Worm (Caenorhabditis elegans) whole organism, L4 larva: ENCODE results near the gene math-6.
A peak's percentile ranks its signal among the peaks of the same experiment; 100 is the strongest.

Experiments
- D1046.2 ChIP-seq: fragments of 200-800 bp; sonication (Bioruptor generic); IDR thresholded peaks from 2 replicates; pipeline ENCODE4 v1.3.6; 2022; ENCODE audit warnings: missing genetic modification characterization, missing compliant biosample characterization
- F37D6.2 ChIP-seq: sonication (generic microtip); optimal IDR thresholded peaks from 2 replicates; lab custom pipeline; 2016; ENCODE audit warnings: mild to moderate bottlenecking, missing genetic modification characterization, missing compliant biosample characterization
- F49E8.2 ChIP-seq: sonication (generic microtip); optimal IDR thresholded peaks from 2 replicates; lab custom pipeline; 2016; ENCODE audit warnings: missing compliant biosample characterization, mild to moderate bottlenecking, missing genetic modification characterization, borderline replicate concordance
- R02D3.7 ChIP-seq: fragments of 150-350 bp; sonication (generic microtip); optimal IDR thresholded peaks from 3 replicates; lab custom pipeline; 2014; ENCODE audit warnings: missing biosample characterization, missing genetic modification characterization
- Y105C5A.15 ChIP-seq: fragments of 200-800 bp; sonication (Bioruptor generic); IDR thresholded peaks from 2 replicates; pipeline ENCODE4 v1.3.6; 2022; ENCODE audit warnings: missing genetic modification characterization, missing compliant biosample characterization
- ZK546.5 ChIP-seq, 2 experiments: sonication (generic microtip); optimal IDR thresholded peaks; 2 replicates each; lab custom pipeline; 2017; ENCODE audit warnings: missing biosample characterization in 2 of 2, missing genetic modification characterization in 2 of 2
- aly-2 ChIP-seq: sonication (generic microtip); optimal IDR thresholded peaks from 2 replicates; lab custom pipeline; 2018; ENCODE audit warnings: missing biosample characterization, missing genetic modification characterization
- ama-1 ChIP-seq: fragments of 150-350 bp; optimal IDR thresholded peaks from 2 replicates; lab custom pipeline; 2014; ENCODE audit warnings: inconsistent platforms, mixed read lengths
- arid-1 ChIP-seq: fragments of 200-800 bp; sonication (Bioruptor generic); conservative IDR thresholded peaks from 2 replicates; pipeline ENCODE4 v1.3.6; 2022; ENCODE audit warnings: missing genetic modification reagents, missing genetic modification characterization, missing compliant biosample characterization
- ceh-20 ChIP-seq: fragments of 200-800 bp; sonication (Bioruptor generic); IDR thresholded peaks from 2 replicates; pipeline ENCODE4 v1.3.6; 2022; ENCODE audit warnings: missing genetic modification reagents, missing genetic modification characterization, missing compliant biosample characterization
- ceh-28 ChIP-seq: fragments of 150-350 bp; optimal IDR thresholded peaks from 2 replicates; lab custom pipeline; 2014; ENCODE audit warnings: missing biosample characterization, missing genetic modification reagents, missing genetic modification characterization
- ceh-32 ChIP-seq: sonication (generic microtip); optimal IDR thresholded peaks from 2 replicates; lab custom pipeline; 2016; ENCODE audit warnings: mild to moderate bottlenecking, missing genetic modification characterization, missing compliant biosample characterization; ENCODE audit not compliant: poor library complexity
- ceh-44 ChIP-seq: fragments of 200-800 bp; sonication (Bioruptor generic); IDR thresholded peaks from 2 replicates; pipeline ENCODE4 v1.3.6; 2022; ENCODE audit warnings: missing genetic modification reagents, missing genetic modification characterization, missing compliant biosample characterization
- dmd-6 ChIP-seq: fragments of 200-800 bp; sonication (Bioruptor generic); IDR thresholded peaks from 2 replicates; pipeline ENCODE4 v1.3.6; 2022; ENCODE audit warnings: missing genetic modification reagents, missing genetic modification characterization, missing compliant biosample characterization
- dmd-9 ChIP-seq: fragments of 200-800 bp; sonication (Bioruptor generic); IDR thresholded peaks from 2 replicates; pipeline ENCODE4 v1.3.6; 2022; ENCODE audit warnings: missing genetic modification reagents, missing genetic modification characterization, missing compliant biosample characterization
- dpl-1 ChIP-seq: fragments of 150-350 bp; optimal IDR thresholded peaks from 2 replicates; lab custom pipeline; 2014; ENCODE audit warnings: missing biosample characterization, missing genetic modification reagents, missing genetic modification characterization
- fkh-10 ChIP-seq: fragments of 150-350 bp; optimal IDR thresholded peaks from 2 replicates; lab custom pipeline; 2014; ENCODE audit warnings: missing biosample characterization, missing genetic modification reagents, missing genetic modification characterization
- hlh-11 ChIP-seq: fragments of 200-800 bp; sonication (Bioruptor generic); optimal IDR thresholded peaks from 2 replicates; lab custom pipeline; 2018; ENCODE audit warnings: mild to moderate bottlenecking, missing genetic modification characterization, missing compliant biosample characterization
- hlh-30 ChIP-seq: sonication (generic microtip); optimal IDR thresholded peaks from 2 replicates; lab custom pipeline; 2017; ENCODE audit warnings: antibody characterized with exemption, mild to moderate bottlenecking, missing genetic modification characterization, missing compliant biosample characterization; ENCODE audit not compliant: insufficient read depth
- lin-13 ChIP-seq: fragments of 150-350 bp; optimal IDR thresholded peaks from 2 replicates; lab custom pipeline; 2014; ENCODE audit warnings: missing biosample characterization, missing genetic modification reagents, missing genetic modification characterization
- lin-29 ChIP-seq: fragments of 200-800 bp; sonication (Bioruptor generic); IDR thresholded peaks from 2 replicates; pipeline ENCODE4 v1.3.6; 2022; ENCODE audit warnings: missing genetic modification reagents, missing genetic modification characterization, missing compliant biosample characterization
- lin-38 ChIP-seq: fragments of 200-800 bp; sonication (Bioruptor generic); IDR thresholded peaks from 2 replicates; pipeline ENCODE4 v1.3.6; 2022; ENCODE audit warnings: missing genetic modification reagents, missing genetic modification characterization, missing compliant biosample characterization
- lin-39 ChIP-seq: fragments of 150-350 bp; optimal IDR thresholded peaks from 2 replicates; lab custom pipeline; 2014; ENCODE audit warnings: missing biosample characterization, missing genetic modification reagents, missing genetic modification characterization
- lsy-2 ChIP-seq, 2 experiments: fragments of 150-350 bp in 1 of 2; sonication (generic microtip) in 1 of 2; optimal IDR thresholded peaks; 2 replicates each; lab custom pipeline; 2014 to 2017; ENCODE audit warnings: missing biosample characterization in 2 of 2, missing genetic modification characterization in 2 of 2
- madf-5 ChIP-seq, 2 experiments: fragments of 200-800 bp; sonication (Bioruptor generic); IDR thresholded peaks; 2 replicates each; pipeline ENCODE4 v1.3.6; 2022; ENCODE audit warnings: missing compliant biosample characterization in 2 of 2, missing genetic modification characterization in 2 of 2
- mdl-1 ChIP-seq, 2 experiments: fragments of 150-350 bp in 1 of 2; sonication (generic microtip) in 1 of 2; optimal IDR thresholded peaks; 2 replicates each; lab custom pipeline; 2014 to 2017; ENCODE audit warnings: missing biosample characterization in 2 of 2, missing genetic modification characterization in 2 of 2
- mep-1 ChIP-seq: fragments of 150-350 bp; sonication (generic microtip); optimal IDR thresholded peaks from 3 replicates; lab custom pipeline; 2014; ENCODE audit warnings: missing biosample characterization, missing genetic modification characterization
- mes-2 ChIP-seq: sonication (generic microtip); optimal IDR thresholded peaks from 2 replicates; lab custom pipeline; 2016; ENCODE audit warnings: missing genotype, mild to moderate bottlenecking, missing genetic modification characterization, missing compliant biosample characterization; ENCODE audit not compliant: poor library complexity, severe bottlenecking
- mxl-2 ChIP-seq: fragments of 200-800 bp; sonication (Bioruptor generic); conservative IDR thresholded peaks from 2 replicates; pipeline ENCODE4 v1.3.6; 2022; ENCODE audit warnings: missing genetic modification reagents, missing genetic modification characterization, missing compliant biosample characterization
- nhr-10 ChIP-seq: fragments of 150-350 bp; optimal IDR thresholded peaks from 2 replicates; lab custom pipeline; 2014; ENCODE audit warnings: missing biosample characterization, missing genetic modification characterization
- nhr-11 ChIP-seq: fragments of 150-350 bp; optimal IDR thresholded peaks from 2 replicates; lab custom pipeline; 2014; ENCODE audit warnings: missing biosample characterization, missing genetic modification characterization
- nhr-111 ChIP-seq: fragments of 200-800 bp; sonication (Bioruptor generic); optimal IDR thresholded peaks from 2 replicates; lab custom pipeline; 2018; ENCODE audit warnings: mild to moderate bottlenecking, missing genetic modification characterization, missing compliant biosample characterization
- nhr-28 ChIP-seq: fragments of 150-350 bp; optimal IDR thresholded peaks from 2 replicates; lab custom pipeline; 2014; ENCODE audit warnings: missing biosample characterization, missing genetic modification characterization
- nhr-41 ChIP-seq: fragments of 200-800 bp; sonication (Bioruptor generic); IDR thresholded peaks from 2 replicates; pipeline ENCODE4 v1.3.6; 2022; ENCODE audit warnings: missing genetic modification reagents, missing genetic modification characterization, missing compliant biosample characterization
- nhr-48 ChIP-seq: sonication (generic microtip); optimal IDR thresholded peaks from 2 replicates; lab custom pipeline; 2016; ENCODE audit warnings: mild to moderate bottlenecking, missing genetic modification characterization, missing compliant biosample characterization
- pha-4 ChIP-seq, 2 experiments: fragments of 150-350 bp in 1 of 2; fragments of 200-800 bp in 1 of 2; sonication (Bioruptor generic) in 1 of 2; IDR thresholded peaks in 1 of 2; optimal IDR thresholded peaks in 1 of 2; 2 replicates each; pipeline versions ENCODE4 v1.3.6 to Lab custom; 2014 to 2022; ENCODE audit warnings: missing genetic modification characterization in 2 of 2, missing genetic modification reagents in 2 of 2, missing biosample characterization in 1 of 2, missing compliant biosample characterization in 1 of 2
- php-3 ChIP-seq: fragments of 200-800 bp; sonication (Bioruptor generic); IDR thresholded peaks from 2 replicates; pipeline ENCODE4 v1.3.6; 2022; ENCODE audit warnings: missing genetic modification reagents, missing genetic modification characterization, missing compliant biosample characterization
- pqm-1 ChIP-seq: sonication (generic microtip); optimal IDR thresholded peaks from 2 replicates; lab custom pipeline; 2017; ENCODE audit warnings: missing biosample characterization, missing genetic modification characterization
- set-16 ChIP-seq: fragments of 200-800 bp; sonication (Bioruptor generic); IDR thresholded peaks from 2 replicates; pipeline ENCODE4 v1.3.6; 2022; ENCODE audit warnings: missing genetic modification reagents, missing genetic modification characterization, missing compliant biosample characterization
- skn-1 ChIP-seq: fragments of 150-350 bp; optimal IDR thresholded peaks from 2 replicates; lab custom pipeline; 2014; ENCODE audit warnings: missing biosample characterization, missing genetic modification characterization
- snpc-1.2 ChIP-seq: fragments of 200-800 bp; sonication (Bioruptor generic); IDR thresholded peaks from 2 replicates; pipeline ENCODE4 v1.3.6; 2022; ENCODE audit warnings: missing genetic modification reagents, missing genetic modification characterization, missing compliant biosample characterization
- spr-3 ChIP-seq: fragments of 200-800 bp; sonication (Bioruptor generic); optimal IDR thresholded peaks from 2 replicates; lab custom pipeline; 2018; ENCODE audit warnings: mild to moderate bottlenecking, missing genetic modification characterization, missing compliant biosample characterization
- zag-1 ChIP-seq: fragments of 150-350 bp; optimal IDR thresholded peaks from 2 replicates; lab custom pipeline; 2014; ENCODE audit warnings: missing biosample characterization, missing genetic modification characterization
- zip-11 ChIP-seq: fragments of 200-800 bp; sonication (Bioruptor generic); IDR thresholded peaks from 2 replicates; pipeline ENCODE4 v1.3.6; 2022; ENCODE audit warnings: missing genetic modification characterization, missing compliant biosample characterization
- ztf-11 ChIP-seq: fragments of 150-350 bp; optimal IDR thresholded peaks from 2 replicates; lab custom pipeline; 2014; ENCODE audit warnings: missing biosample characterization, missing genetic modification characterization

The math-6 gene

DNA sequence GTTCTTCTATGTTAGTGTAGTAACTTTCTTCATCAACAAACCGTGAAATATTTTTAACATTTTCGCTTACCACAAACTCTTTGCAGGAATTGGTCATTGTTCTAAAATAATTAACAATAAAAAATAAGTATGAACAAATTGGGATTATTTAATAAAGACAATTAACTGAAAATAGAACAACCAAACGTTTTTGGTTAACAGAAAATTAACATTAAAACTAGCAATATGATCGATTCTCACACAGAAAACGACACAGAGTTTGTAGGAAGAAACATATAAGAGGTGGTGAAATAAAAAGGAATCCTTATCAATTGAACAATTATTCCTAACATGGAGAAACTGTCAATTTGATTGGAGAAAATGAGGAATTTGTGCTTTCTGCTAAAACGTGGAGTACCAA is 5.9 kb downstream of the math-6 start, which contains the start of gene math-16 (continued):
- TF ChIP-seq lin-39: no peak
- no peak for TF ChIP-seq ama-1 (lab: Kevin White, UChicago)

DNA sequence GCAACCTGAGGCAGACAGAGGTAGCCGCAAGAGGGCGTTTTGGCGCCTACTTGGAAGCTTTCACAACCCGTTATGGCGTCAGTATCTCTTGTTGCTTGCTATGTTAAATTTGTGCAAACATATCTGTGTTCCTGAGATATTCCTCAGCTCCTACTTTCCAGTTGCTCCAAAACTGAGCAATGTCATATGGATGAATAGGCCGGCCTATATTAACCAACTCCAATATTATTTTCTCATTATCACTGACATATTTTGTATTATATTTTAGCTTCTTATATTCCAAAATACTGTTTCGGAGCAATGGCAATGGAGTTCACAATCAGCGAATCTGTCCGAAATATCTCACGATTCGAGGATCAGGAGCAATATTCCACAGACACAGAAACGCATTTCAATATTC is 8.9 kb downstream of the math-6 start, which contains the start of gene math-13:
Gene math-13, plus strand, starts transcription at position 301 of the 400 bp plus-strand sequence.
- no peak for TF ChIP-seq ceh-44 (GFP tag; lab: Robert Waterston, UW)
- no peak for TF ChIP-seq mes-2
- no peak for TF ChIP-seq php-3 (GFP tag; lab: Robert Waterston, UW)
- TF ChIP-seq ceh-28 (tag; lab: Kevin White, UChicago): no peak
- no peak for TF ChIP-seq mep-1 (tag; lab: Kevin White, UChicago)
- TF ChIP-seq zip-11: no peak
- TF ChIP-seq spr-3: no peak
- TF ChIP-seq ztf-11 (tag; lab: Kevin White, UChicago): no peak
- TF ChIP-seq ama-1 (lab: Kevin White, UChicago): no peak
- TF ChIP-seq aly-2 (tag; lab: Kevin White, UChicago): no peak
- TF ChIP-seq ZK546.5 (tag; optimal IDR thresholded peaks at IDR 0.05; lab: Kevin White, UChicago): no peak
- no peak for TF ChIP-seq set-16 (GFP tag; lab: Robert Waterston, UW)
- no peak for TF ChIP-seq nhr-11 (tag; lab: Kevin White, UChicago)
- TF ChIP-seq skn-1 (tag; lab: Kevin White, UChicago): no peak
- TF ChIP-seq mdl-1 (tag; optimal IDR thresholded peaks at IDR 0.05; lab: Kevin White, UChicago): no peak
- no peak for TF ChIP-seq nhr-41 (GFP tag; lab: Robert Waterston, UW)
- TF ChIP-seq nhr-111 (GFP tag; lab: Kevin White, UChicago): no peak
- no peak for TF ChIP-seq hlh-11
- no peak for TF ChIP-seq dpl-1
- TF ChIP-seq arid-1 (GFP tag; lab: Robert Waterston, UW): no peak

DNA sequence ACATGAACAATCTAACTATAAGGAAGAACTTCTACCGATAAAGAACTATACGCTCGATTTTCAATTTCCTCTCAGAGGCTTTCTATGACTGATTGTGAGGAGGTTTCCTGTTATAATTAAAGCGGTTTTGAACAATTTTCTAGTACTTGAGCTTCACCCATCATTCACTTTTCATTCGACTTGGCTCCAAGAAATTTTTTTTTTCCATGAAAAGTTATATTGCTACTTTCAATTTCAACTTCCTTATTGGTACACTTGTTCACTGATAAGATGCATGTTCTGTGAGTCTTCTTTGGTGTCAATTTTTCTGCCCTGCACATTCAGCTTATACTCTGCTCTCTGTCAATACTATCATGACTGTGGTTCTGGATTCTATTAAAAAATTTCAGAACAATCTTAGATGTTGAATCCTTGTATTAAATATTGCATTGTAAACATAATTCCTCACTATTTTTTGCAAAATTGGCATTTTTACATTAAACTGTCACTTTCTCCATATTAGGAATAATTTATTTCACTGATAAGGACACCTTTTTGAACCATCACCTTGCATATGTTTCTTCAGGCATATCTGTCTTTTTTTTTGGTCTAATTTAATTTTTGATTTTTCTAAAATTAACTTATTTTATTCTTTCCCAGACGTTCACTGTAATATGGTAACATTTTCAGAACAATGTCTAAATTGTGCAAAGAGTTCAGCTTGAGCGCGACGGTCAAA is 13.5 kb downstream of the math-6 start, which contains the start of gene math-10:
Gene math-10, plus strand, starts transcription at position 668 of the 718 bp plus-strand sequence.
- TF ChIP-seq dmd-9 (no peak), snpc-1.2 (GFP tag; lab: Robert Waterston, UW) (no peak), lsy-2 (tag; optimal IDR thresholded peaks at IDR 0.05; lab: Kevin White, UChicago) (no peak), skn-1 (tag; lab: Kevin White, UChicago) (no peak), pha-4 (GFP tag; IDR thresholded peaks at IDR 0.05; lab: Robert Waterston, UW) (no peak), pha-4 (tag; optimal IDR thresholded peaks at IDR 0.05; lab: Kevin White, UChicago) (no peak), lin-38 (no peak), nhr-48 (no peak), lin-13 (GFP tag; lab: Kevin White, UChicago) (no peak), zag-1 (tag; lab: Kevin White, UChicago) (no peak), fkh-10 (GFP tag; lab: Kevin White, UChicago) (no peak), ztf-11 (tag; lab: Kevin White, UChicago) (no peak), mep-1 (tag; lab: Kevin White, UChicago) (no peak), ceh-20 (GFP tag; lab: Robert Waterston, UW) (no peak), pqm-1 (tag; lab: Kevin White, UChicago) (peak; percentile 8), F37D6.2 (tag; lab: Kevin White, UChicago) (no peak), mes-2 (no peak), madf-5 (GFP tag; IDR thresholded peaks at IDR 0.05; lab: Robert Waterston, UW) (no peak), lin-29 (GFP tag; lab: Robert Waterston, UW) (no peak), hlh-11 (peak; percentile 54), nhr-10 (tag; lab: Kevin White, UChicago) (no peak), hlh-30 (tag; lab: Kevin White, UChicago) (no peak), dmd-6 (GFP tag; lab: Robert Waterston, UW) (peak; percentile 55), ceh-32 (tag; lab: Kevin White, UChicago) (no peak), F49E8.2 (tag; lab: Kevin White, UChicago) (no peak), R02D3.7 (tag; lab: Kevin White, UChicago) (no peak), arid-1 (GFP tag; lab: Robert Waterston, UW) (no peak), nhr-28 (tag; lab: Kevin White, UChicago) (peak; percentile 33), nhr-111 (GFP tag; lab: Kevin White, UChicago) (no peak), dpl-1 (no peak), mxl-2 (GFP tag; lab: Robert Waterston, UW) (no peak), D1046.2 (GFP tag; lab: Robert Waterston, UW) (no peak), Y105C5A.15 (GFP tag; lab: Robert Waterston, UW) (no peak)
